Worm (Caenorhabditis elegans) whole organism, late embryonic: Measurements from ENCODE around the gene T23B7.3.

Experiments
- C08G9.2 ChIP-seq: sonication (generic microtip); optimal IDR thresholded peaks from 2 replicates; lab custom pipeline; 2016; ENCODE audit warnings: mild to moderate bottlenecking, missing genetic modification characterization, moderate library complexity, missing compliant biosample characterization
- F13H6.1 ChIP-seq: sonication (generic microtip); optimal IDR thresholded peaks from 2 replicates; lab custom pipeline; 2016; ENCODE audit warnings: missing genetic modification characterization, missing compliant biosample characterization
- K02D7.2 ChIP-seq: sonication (generic microtip); optimal IDR thresholded peaks from 2 replicates; lab custom pipeline; 2017; ENCODE audit warnings: mild to moderate bottlenecking, missing genetic modification characterization, missing compliant biosample characterization
- T23F11.4 ChIP-seq: fragments of 200-800 bp; sonication (Bioruptor generic); optimal IDR thresholded peaks from 2 replicates; lab custom pipeline; 2018; ENCODE audit warnings: mild to moderate bottlenecking, missing genetic modification characterization, missing compliant biosample characterization
- ama-1 ChIP-seq: fragments of 150-350 bp; optimal IDR thresholded peaks from 2 replicates; lab custom pipeline; 2014
- ceh-19 ChIP-seq: fragments of 200-800 bp; sonication (Bioruptor generic); optimal IDR thresholded peaks from 2 replicates; lab custom pipeline; 2018; ENCODE audit warnings: mild to moderate bottlenecking, missing genetic modification characterization, missing compliant biosample characterization
- ceh-2 ChIP-seq: sonication (generic microtip); optimal IDR thresholded peaks from 2 replicates; lab custom pipeline; 2016; ENCODE audit warnings: missing genotype, missing genetic modification characterization, missing compliant biosample characterization
- ceh-34 ChIP-seq: sonication (generic microtip); optimal IDR thresholded peaks from 2 replicates; lab custom pipeline; 2016; ENCODE audit warnings: mild to moderate bottlenecking, missing genetic modification characterization, missing compliant biosample characterization
- ceh-48 ChIP-seq: sonication (generic microtip); optimal IDR thresholded peaks from 2 replicates; lab custom pipeline; 2016; ENCODE audit warnings: missing genetic modification characterization, inconsistent platforms, missing compliant biosample characterization
- ceh-9 ChIP-seq: sonication (generic microtip); optimal IDR thresholded peaks from 2 replicates; lab custom pipeline; 2016; ENCODE audit warnings: mild to moderate bottlenecking, missing genetic modification characterization, inconsistent platforms, missing compliant biosample characterization
- che-1 ChIP-seq: sonication (generic microtip); optimal IDR thresholded peaks from 2 replicates; lab custom pipeline; 2016; ENCODE audit warnings: mild to moderate bottlenecking, missing genetic modification characterization, missing compliant biosample characterization
- dve-1 ChIP-seq: sonication (generic microtip); optimal IDR thresholded peaks from 2 replicates; lab custom pipeline; 2017; ENCODE audit warnings: antibody characterized with exemption, mild to moderate bottlenecking, missing genetic modification characterization, missing compliant biosample characterization
- elt-2 ChIP-seq: sonication (generic microtip); optimal IDR thresholded peaks from 2 replicates; lab custom pipeline; 2016; ENCODE audit warnings: missing genetic modification reagents, missing genetic modification characterization, missing compliant biosample characterization
- elt-4 ChIP-seq: sonication (generic microtip); optimal IDR thresholded peaks from 2 replicates; lab custom pipeline; 2016; ENCODE audit warnings: missing genetic modification characterization, missing compliant biosample characterization
- ets-4 ChIP-seq: sonication (generic microtip); optimal IDR thresholded peaks from 2 replicates; lab custom pipeline; 2016; ENCODE audit warnings: missing genetic modification characterization, missing compliant biosample characterization
- gmeb-2 ChIP-seq: sonication (generic microtip); optimal IDR thresholded peaks from 2 replicates; lab custom pipeline; 2016; ENCODE audit warnings: missing genetic modification characterization, inconsistent platforms, missing compliant biosample characterization
- hlh-15 ChIP-seq: sonication (generic microtip); optimal IDR thresholded peaks from 2 replicates; lab custom pipeline; 2016; ENCODE audit warnings: missing genetic modification characterization, missing compliant biosample characterization
- hlh-30 ChIP-seq: sonication (generic microtip); optimal IDR thresholded peaks from 2 replicates; lab custom pipeline; 2017; ENCODE audit warnings: antibody characterized with exemption, missing genetic modification characterization, missing compliant biosample characterization; ENCODE audit not compliant: insufficient read depth
- hlh-6 ChIP-seq: sonication (generic microtip); optimal IDR thresholded peaks from 2 replicates; lab custom pipeline; 2016; ENCODE audit warnings: missing genotype, missing genetic modification characterization, missing compliant biosample characterization
- lim-6 ChIP-seq: sonication (generic microtip); optimal IDR thresholded peaks from 2 replicates; lab custom pipeline; 2016; ENCODE audit warnings: missing genetic modification characterization, missing compliant biosample characterization
- madf-2 ChIP-seq: sonication (generic microtip); optimal IDR thresholded peaks from 2 replicates; lab custom pipeline; 2017; ENCODE audit warnings: missing genetic modification characterization, missing compliant biosample characterization
- mec-3 ChIP-seq: sonication (generic microtip); optimal IDR thresholded peaks from 2 replicates; lab custom pipeline; 2016; ENCODE audit warnings: borderline replicate concordance, missing genetic modification characterization, missing compliant biosample characterization
- nfya-1 ChIP-seq: sonication (generic microtip); optimal IDR thresholded peaks from 2 replicates; lab custom pipeline; 2017; ENCODE audit warnings: missing genetic modification characterization, mild to moderate bottlenecking, missing compliant biosample characterization, antibody characterized with exemption, moderate library complexity
- nhr-11 ChIP-seq: fragments of 150-350 bp; optimal IDR thresholded peaks from 2 replicates; lab custom pipeline; 2014; ENCODE audit warnings: missing biosample characterization, missing genetic modification characterization
- nhr-232 ChIP-seq: sonication (generic microtip); optimal IDR thresholded peaks from 2 replicates; lab custom pipeline; 2016; ENCODE audit warnings: missing genetic modification characterization, missing compliant biosample characterization
- npax-4 ChIP-seq: sonication (generic microtip); optimal IDR thresholded peaks from 2 replicates; lab custom pipeline; 2016; ENCODE audit warnings: missing genetic modification characterization, missing compliant biosample characterization
- pqm-1 ChIP-seq: sonication (generic microtip); optimal IDR thresholded peaks from 2 replicates; lab custom pipeline; 2016; ENCODE audit warnings: missing genetic modification characterization, missing compliant biosample characterization
- ref-2 ChIP-seq: sonication (generic microtip); optimal IDR thresholded peaks from 2 replicates; lab custom pipeline; 2016; ENCODE audit warnings: missing genetic modification characterization, missing compliant biosample characterization
- sdc-2 ChIP-seq: sonication (generic microtip); optimal IDR thresholded peaks from 2 replicates; lab custom pipeline; 2016; ENCODE audit warnings: missing genotype, missing genetic modification characterization, missing compliant biosample characterization
- sox-2 ChIP-seq: fragments of 200-800 bp; sonication (Bioruptor generic); IDR thresholded peaks from 2 replicates; pipeline ENCODE4 v1.3.6; 2022; ENCODE audit warnings: missing genetic modification reagents, missing genetic modification characterization, missing compliant biosample characterization
- sox-4 ChIP-seq: sonication (generic microtip); optimal IDR thresholded peaks from 2 replicates; lab custom pipeline; 2017; ENCODE audit warnings: mild to moderate bottlenecking, missing genetic modification characterization, inconsistent platforms, missing compliant biosample characterization
- syd-9 ChIP-seq: sonication (generic microtip); optimal IDR thresholded peaks from 2 replicates; lab custom pipeline; 2016; ENCODE audit warnings: mild to moderate bottlenecking, missing genetic modification characterization, moderate library complexity, missing compliant biosample characterization
- tbx-2 ChIP-seq: sonication (generic microtip); optimal IDR thresholded peaks from 2 replicates; lab custom pipeline; 2016; ENCODE audit warnings: missing genetic modification characterization, missing compliant biosample characterization
- tbx-7 ChIP-seq: sonication (generic microtip); optimal IDR thresholded peaks from 2 replicates; lab custom pipeline; 2016; ENCODE audit warnings: missing genotype, missing genetic modification characterization, missing compliant biosample characterization
- ttx-3 ChIP-seq: sonication (generic microtip); optimal IDR thresholded peaks from 2 replicates; lab custom pipeline; 2016; ENCODE audit warnings: missing genetic modification reagents, missing genetic modification characterization, missing compliant biosample characterization
- unc-3 ChIP-seq, 2 experiments: fragments of 200-800 bp in 1 of 2; sonication (Bioruptor generic) in 1 of 2; sonication (generic microtip) in 1 of 2; conservative IDR thresholded peaks in 1 of 2; optimal IDR thresholded peaks in 1 of 2; 2 replicates each; pipeline versions ENCODE4 v1.3.6 to Lab custom; 2016 to 2022; ENCODE audit warnings: missing compliant biosample characterization in 2 of 2, missing genetic modification characterization in 2 of 2, missing genetic modification reagents in 1 of 2
- unc-42 ChIP-seq: sonication (generic microtip); optimal IDR thresholded peaks from 2 replicates; lab custom pipeline; 2016; ENCODE audit warnings: missing genotype, missing genetic modification characterization, missing compliant biosample characterization
- unc-55 ChIP-seq: sonication (generic microtip); optimal IDR thresholded peaks from 2 replicates; lab custom pipeline; 2017; ENCODE audit warnings: missing biosample characterization, missing genetic modification reagents, missing genetic modification characterization

The T23B7.3 gene

DNA sequence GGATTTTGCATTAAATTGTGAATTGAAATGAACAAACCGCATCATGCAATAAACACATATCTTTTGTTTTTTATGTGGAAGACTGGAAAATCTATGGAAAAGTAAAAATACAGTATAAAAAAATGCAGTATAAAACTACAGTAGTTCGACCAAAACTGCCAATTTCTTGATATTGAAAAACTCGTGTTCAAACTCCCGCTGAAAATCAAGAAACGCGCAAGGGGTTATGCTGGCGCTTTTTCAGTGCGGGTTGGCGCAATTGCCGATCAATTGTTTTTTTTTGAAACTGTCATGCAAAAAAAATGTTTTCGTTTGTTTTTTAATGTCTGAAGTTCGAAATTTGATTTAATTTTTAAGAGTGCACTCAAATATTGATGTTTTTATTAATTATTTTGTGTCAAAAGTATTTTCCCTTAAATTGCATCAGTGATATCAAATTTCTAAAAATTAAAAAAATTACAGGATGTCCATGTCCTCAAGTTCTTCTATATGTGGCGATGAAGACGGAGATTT, 1.7 kb downstream of the T23B7.3 start, which contains the start of gene dnj-9 (continued):
- no peak for TF ChIP-seq nhr-11 (tag; lab: Kevin White, UChicago)
- peak; percentile 26 for TF ChIP-seq madf-2 (tag; lab: Kevin White, UChicago)
- peak; percentile 40 for TF ChIP-seq T23F11.4 (GFP tag; lab: Kevin White, UChicago)
- TF ChIP-seq nfya-1 (tag; lab: Kevin White, UChicago): peak; percentile 78
- TF ChIP-seq F13H6.1 (tag; lab: Kevin White, UChicago): no peak
- TF ChIP-seq hlh-30 (tag; lab: Kevin White, UChicago): peak; percentile 64
- peak; percentile 24 for TF ChIP-seq che-1 (tag; lab: Kevin White, UChicago)
- peak; percentile 35 for TF ChIP-seq npax-4 (tag; lab: Kevin White, UChicago)
- TF ChIP-seq C08G9.2 (tag; lab: Kevin White, UChicago): peak; percentile 45
- no peak for TF ChIP-seq hlh-15
- no peak for TF ChIP-seq ceh-19 (GFP tag; lab: Kevin White, UChicago)
- TF ChIP-seq dve-1: peak; percentile 46
- TF ChIP-seq hlh-6: peak; percentile 14
- TF ChIP-seq tbx-2 (tag; lab: Kevin White, UChicago): peak; percentile 70
- TF ChIP-seq elt-4 (tag; lab: Kevin White, UChicago): no peak
- peak; percentile 52 for TF ChIP-seq unc-55
- TF ChIP-seq mec-3: no peak
- TF ChIP-seq unc-42 (tag; lab: Kevin White, UChicago): peak; percentile 76
- TF ChIP-seq nhr-232 (tag; lab: Kevin White, UChicago): peak; percentile 6
- TF ChIP-seq gmeb-2 (tag; lab: Kevin White, UChicago): peak; percentile 19
- peak; percentile 29 for TF ChIP-seq ceh-2
- no peak for TF ChIP-seq tbx-7 (tag; lab: Kevin White, UChicago)
- peak; percentile 30 for TF ChIP-seq ceh-48 (tag; lab: Kevin White, UChicago)
- TF ChIP-seq pqm-1 (tag; lab: Kevin White, UChicago): no peak
- TF ChIP-seq sox-2 (GFP tag; lab: Robert Waterston, UW): no peak; the same call in 1 of the 2 replicates

DNA sequence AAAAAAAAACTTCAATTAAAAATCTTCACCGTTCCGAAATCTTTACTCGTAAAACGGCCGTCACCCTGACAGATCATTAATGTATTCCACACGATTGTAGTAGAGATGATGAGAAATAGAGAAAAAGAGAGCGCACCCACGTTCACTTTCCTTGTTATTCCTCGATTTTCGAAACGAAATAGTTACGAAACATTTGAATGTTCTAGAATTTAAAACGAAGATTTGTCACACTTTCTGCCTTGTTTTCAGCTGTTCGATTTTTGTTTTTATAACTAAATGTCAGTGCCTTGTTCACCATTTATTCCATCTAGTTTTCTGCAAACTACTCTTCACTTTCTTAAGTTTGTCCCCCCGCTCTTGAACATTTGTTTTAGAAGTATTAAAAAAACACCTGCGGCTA, 4.8 kb downstream of the T23B7.3 start:
- TF ChIP-seq ama-1 (lab: Kevin White, UChicago) (no peak), ets-4 (tag; lab: Kevin White, UChicago) (no peak), elt-2 (tag; lab: Kevin White, UChicago) (no peak), tbx-2 (tag; lab: Kevin White, UChicago) (no peak), ceh-9 (no peak), ttx-3 (tag; lab: Kevin White, UChicago) (no peak)

ce11 chrII:4855489-4855888, 5.5 kb downstream of the T23B7.3 start:
- TF ChIP-seq F13H6.1 (tag; lab: Kevin White, UChicago) (no peak), unc-42 (tag; lab: Kevin White, UChicago) (peak; percentile 22)

DNA sequence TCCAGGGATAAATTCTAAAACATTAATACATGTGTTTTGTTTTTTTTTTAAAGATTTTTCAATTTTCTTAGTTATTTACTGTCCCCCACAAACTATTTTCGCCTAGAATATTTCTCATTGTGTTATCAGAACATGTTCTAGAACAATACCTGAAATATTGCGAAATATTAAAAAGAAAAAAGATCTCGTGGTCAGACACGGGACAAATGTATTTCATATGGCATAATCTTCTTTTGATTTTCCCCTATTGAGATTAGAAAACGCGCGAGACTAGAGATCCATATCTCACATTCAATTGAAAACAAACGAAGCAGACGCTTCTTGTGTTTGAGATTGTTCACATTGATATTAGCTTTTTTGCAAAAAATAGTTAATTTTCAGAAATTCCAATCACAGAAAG, 6.1 kb downstream of the T23B7.3 start:
- TF ChIP-seq K02D7.2 (tag; lab: Kevin White, UChicago): no peak
- no peak for TF ChIP-seq ttx-3 (tag; lab: Kevin White, UChicago)
- no peak for TF ChIP-seq unc-42 (tag; lab: Kevin White, UChicago)
- no peak for TF ChIP-seq unc-3 (GFP tag; conservative IDR thresholded peaks at IDR 0.05; lab: Robert Waterston, UW)
- no peak for TF ChIP-seq unc-3 (tag; optimal IDR thresholded peaks at IDR 0.05; lab: Kevin White, UChicago)
- TF ChIP-seq sox-4 (tag; lab: Kevin White, UChicago): no peak
- no peak for TF ChIP-seq elt-4 (tag; lab: Kevin White, UChicago)
- TF ChIP-seq lim-6 (tag; lab: Kevin White, UChicago): no peak
- TF ChIP-seq nhr-232 (tag; lab: Kevin White, UChicago): no peak
- no peak for TF ChIP-seq syd-9 (tag; lab: Kevin White, UChicago)
- TF ChIP-seq ceh-34 (tag; lab: Kevin White, UChicago): no peak
- no peak for TF ChIP-seq sdc-2
- TF ChIP-seq ref-2: no peak
